Fruit fly (Drosophila melanogaster) whole organism, adult: Measurements from ENCODE around the gene Etfb.

ENCODE experiments used
- CG11617 ChIP-seq: fragments of 200-800 bp; sonication (Bioruptor generic); optimal IDR thresholded peaks from 2 replicates; lab custom pipeline; 2017; ENCODE audit warnings: mild to moderate bottlenecking, missing biosample characterization, missing genetic modification reagents, missing genetic modification characterization
- CG12768 ChIP-seq: fragments of 200-800 bp; sonication (Bioruptor generic); optimal IDR thresholded peaks from 2 replicates; lab custom pipeline; 2017; ENCODE audit warnings: missing biosample characterization, missing genetic modification characterization, mild to moderate bottlenecking, moderate library complexity, missing genetic modification reagents
- CG14711 ChIP-seq: fragments of 200-800 bp; sonication (Bioruptor generic); optimal IDR thresholded peaks from 2 replicates; lab custom pipeline; 2018; ENCODE audit warnings: missing biosample characterization, mild to moderate bottlenecking, missing genetic modification characterization, moderate library complexity
- CG1620 ChIP-seq: fragments of 200-800 bp; sonication (Bioruptor generic); optimal IDR thresholded peaks from 2 replicates; lab custom pipeline; 2016; ENCODE audit warnings: missing biosample characterization, missing genetic modification characterization
- CG33017 ChIP-seq: fragments of 200-800 bp; sonication (Bioruptor generic); optimal IDR thresholded peaks from 2 replicates; lab custom pipeline; 2018; ENCODE audit warnings: missing biosample characterization, mild to moderate bottlenecking, missing genetic modification characterization, moderate library complexity
- CG5204 ChIP-seq: fragments of 200-800 bp; sonication (Bioruptor generic); optimal IDR thresholded peaks from 2 replicates; lab custom pipeline; 2016; ENCODE audit warnings: missing biosample characterization, missing genetic modification characterization
- CG7045 ChIP-seq: fragments of 200-800 bp; sonication (Bioruptor generic); optimal IDR thresholded peaks from 2 replicates; lab custom pipeline; 2017; ENCODE audit warnings: missing biosample characterization, mild to moderate bottlenecking, missing genetic modification characterization
- CG7101 ChIP-seq: fragments of 200-800 bp; sonication (Bioruptor generic); optimal IDR thresholded peaks from 2 replicates; lab custom pipeline; 2018; ENCODE audit warnings: missing biosample characterization, mild to moderate bottlenecking, missing genetic modification characterization, moderate library complexity
- Clk ChIP-seq: fragments of 200-800 bp; sonication (Bioruptor generic); optimal IDR thresholded peaks from 2 replicates; lab custom pipeline; 2017; ENCODE audit warnings: missing biosample characterization, missing genetic modification characterization
- Crg-1 ChIP-seq: fragments of 200-800 bp; sonication (Bioruptor generic); optimal IDR thresholded peaks from 2 replicates; lab custom pipeline; 2016; ENCODE audit warnings: missing biosample characterization, missing genetic modification characterization
- Hr96 ChIP-seq: fragments of 200-800 bp; sonication (Bioruptor generic); optimal IDR thresholded peaks from 2 replicates; lab custom pipeline; 2016; ENCODE audit warnings: missing biosample characterization, missing genetic modification characterization
- Mnt ChIP-seq: fragments of 200-800 bp; sonication (Bioruptor generic); optimal IDR thresholded peaks from 2 replicates; lab custom pipeline; 2016; ENCODE audit warnings: missing biosample characterization, mild to moderate bottlenecking, missing genetic modification characterization
- bab1 ChIP-seq: fragments of 200-800 bp; sonication (Bioruptor generic); optimal IDR thresholded peaks from 3 replicates; lab custom pipeline; 2019; ENCODE audit warnings: missing biosample characterization, mild to moderate bottlenecking, missing genetic modification characterization, moderate library complexity
- cic ChIP-seq: fragments of 200-800 bp; sonication (Bioruptor generic); optimal IDR thresholded peaks from 2 replicates; lab custom pipeline; 2017; ENCODE audit warnings: missing biosample characterization, mild to moderate bottlenecking, missing genetic modification characterization, moderate library complexity
- cnc ChIP-seq, 2 experiments: fragments of >200 bp; optimal IDR thresholded peaks; 2 replicates each; lab custom pipeline; 2017
- kay ChIP-seq: fragments of 200-800 bp; sonication (Bioruptor generic); peaks from one replicate; lab custom pipeline; 2016; ENCODE audit warnings: missing biosample characterization, missing genetic modification characterization, borderline replicate concordance
- ovo ChIP-seq: fragments of 200-800 bp; sonication (Bioruptor generic); optimal IDR thresholded peaks from 2 replicates; lab custom pipeline; 2016; ENCODE audit warnings: missing biosample characterization, missing genetic modification characterization
- pad ChIP-seq: fragments of 200-800 bp; sonication (Bioruptor generic); optimal IDR thresholded peaks from 3 replicates; lab custom pipeline; 2017; ENCODE audit warnings: missing biosample characterization, missing genetic modification characterization, mild to moderate bottlenecking, moderate library complexity, missing genetic modification reagents
- tj ChIP-seq: fragments of 200-800 bp; sonication (Bioruptor generic); optimal IDR thresholded peaks from 3 replicates; lab custom pipeline; 2017; ENCODE audit warnings: missing biosample characterization, mild to moderate bottlenecking, missing genetic modification characterization, moderate library complexity
- toe ChIP-seq: fragments of 200-800 bp; sonication (Bioruptor generic); optimal IDR thresholded peaks from 2 replicates; lab custom pipeline; 2016; ENCODE audit warnings: missing biosample characterization, missing genetic modification characterization

Etfb gene

dm6 chr3R:29780402-29781029, 22.2 kb downstream of the Etfb start, which contains the start of gene fig:
Gene fig (minus strand): TSS chr3R:29780452.
- TF ChIP-seq CG12768 (GFP tag; lab: Kevin White, UChicago), result peak; percentile 28
- no peak for TF ChIP-seq CG11617 (GFP tag; lab: Kevin White, UChicago)
- peak; percentile 67 for TF ChIP-seq cic (GFP tag; lab: Kevin White, UChicago)
- no peak for TF ChIP-seq CG7045

dm6 chr3R:29778985-29779298, 23.8 kb downstream of the Etfb start:
- TF ChIP-seq Mnt (no peak), cic (GFP tag; lab: Kevin White, UChicago) (peak; percentile 72), Hr96 (GFP tag; lab: Kevin White, UChicago) (no peak)

- no peak for TF ChIP-seq CG7045
- no peak for TF ChIP-seq CG12768 (GFP tag; lab: Kevin White, UChicago)
- TF ChIP-seq cic (GFP tag; lab: Kevin White, UChicago), result peak; percentile 99
- TF ChIP-seq CG5204 (GFP tag; lab: Kevin White, UChicago), result no peak
Observed at dm6 chr3R:29778139-29778984, 24.4 kb downstream of the Etfb start.

dm6 chr3R:29777213-29777612, 25.5 kb downstream of the Etfb start:
- peak; percentile 31 for TF ChIP-seq cic (GFP tag; lab: Kevin White, UChicago)
- TF ChIP-seq CG11617 (GFP tag; lab: Kevin White, UChicago), result no peak

dm6 chr3R:29775755-29776686, 26.7 kb downstream of the Etfb start:
- peak; percentile 3 for TF ChIP-seq Clk (GFP tag; lab: Kevin White, UChicago)
- TF ChIP-seq CG1620 (GFP tag; lab: Kevin White, UChicago), result no peak
- peak; percentile 62 for TF ChIP-seq tj (GFP tag; lab: Kevin White, UChicago)
- peak; percentile 1 for TF ChIP-seq Mnt

dm6 chr3R:29774360-29775193, 28.2 kb downstream of the Etfb start:
- TF ChIP-seq CG7101, result no peak
- TF ChIP-seq CG7045, result no peak
- peak; percentile 68 for TF ChIP-seq CG14711 (tag; lab: Kevin White, UChicago)
- no peak for TF ChIP-seq tj (GFP tag; lab: Kevin White, UChicago)
- peak; percentile 58 for TF ChIP-seq cic (GFP tag; lab: Kevin White, UChicago)
- peak; percentile 8 for TF ChIP-seq CG12768 (GFP tag; lab: Kevin White, UChicago)
- TF ChIP-seq Clk (GFP tag; lab: Kevin White, UChicago), result no peak
- no peak for TF ChIP-seq CG1620 (GFP tag; lab: Kevin White, UChicago)
- no peak for TF ChIP-seq kay (GFP tag; lab: Kevin White, UChicago)
- TF ChIP-seq CG5204 (GFP tag; lab: Kevin White, UChicago), result no peak
- no peak for TF ChIP-seq Hr96 (GFP tag; lab: Kevin White, UChicago)
- no peak for TF ChIP-seq CG11617 (GFP tag; lab: Kevin White, UChicago)
- TF ChIP-seq Crg-1 (GFP tag; lab: Kevin White, UChicago), result peak; percentile 38
- no peak for TF ChIP-seq CG33017 (tag; lab: Kevin White, UChicago)
- TF ChIP-seq ovo (GFP tag; lab: Kevin White, UChicago), result no peak
- peak; percentile 62 for TF ChIP-seq Mnt

dm6 chr3R:29773833-29774324, 28.9 kb downstream of the Etfb start:
- peak; percentile 74 for TF ChIP-seq CG33017 (tag; lab: Kevin White, UChicago)
- no peak for TF ChIP-seq cic (GFP tag; lab: Kevin White, UChicago)
- TF ChIP-seq CG7101, result peak; percentile 84
- TF ChIP-seq CG1620 (GFP tag; lab: Kevin White, UChicago), result peak; percentile 62
- TF ChIP-seq Mnt, result peak; percentile 34
- TF ChIP-seq Hr96 (GFP tag; lab: Kevin White, UChicago), result peak; percentile 75
- peak; percentile 59 for TF ChIP-seq bab1 (GFP tag; lab: Kevin White, UChicago)
- peak; percentile 66 for TF ChIP-seq Clk (GFP tag; lab: Kevin White, UChicago)
- TF ChIP-seq pad, result peak; percentile 36
- peak; percentile 93 for TF ChIP-seq CG5204 (GFP tag; lab: Kevin White, UChicago)
- TF ChIP-seq CG12768 (GFP tag; lab: Kevin White, UChicago), result peak; percentile 83
- TF ChIP-seq CG14711 (tag; lab: Kevin White, UChicago), result peak; percentile 55
- no peak for TF ChIP-seq kay (GFP tag; lab: Kevin White, UChicago)
- peak; percentile 88 for TF ChIP-seq CG11617 (GFP tag; lab: Kevin White, UChicago)
- peak in 1 of 2 experiments; percentile 8 for TF ChIP-seq cnc (optimal IDR thresholded peaks at IDR 0.05; lab: Kevin White, UChicago)
- peak; percentile 69 for TF ChIP-seq ovo (GFP tag; lab: Kevin White, UChicago)
- peak; percentile 87 for TF ChIP-seq toe (GFP tag; lab: Kevin White, UChicago)
- peak; percentile 63 for TF ChIP-seq tj (GFP tag; lab: Kevin White, UChicago)
- peak; percentile 86 for TF ChIP-seq CG7045
- no peak for TF ChIP-seq Crg-1 (GFP tag; lab: Kevin White, UChicago)
